Worm (Caenorhabditis elegans) whole organism, early embryonic: ENCODE measurements around the gene F15H10.7.

Source experiments
- B0310.2 ChIP-seq: sonication (generic microtip); optimal IDR thresholded peaks from 2 replicates; lab custom pipeline; 2016; ENCODE audit warnings: mild to moderate bottlenecking, missing genetic modification characterization, missing compliant biosample characterization
- F13C5.2 ChIP-seq: sonication (generic microtip); optimal IDR thresholded peaks from 2 replicates; lab custom pipeline; 2017; ENCODE audit warnings: mild to moderate bottlenecking, missing genetic modification characterization, inconsistent platforms, missing compliant biosample characterization
- ama-1 ChIP-seq: fragments of 150-350 bp; optimal IDR thresholded peaks from 2 replicates; lab custom pipeline; 2014
- flt-1 ChIP-seq: fragments of 200-800 bp; sonication (Bioruptor generic); IDR thresholded peaks from 2 replicates; pipeline ENCODE4 v1.3.6; 2022; ENCODE audit warnings: missing genetic modification characterization, missing compliant biosample characterization
- pes-1 ChIP-seq: fragments of 200-800 bp; sonication (Bioruptor generic); IDR thresholded peaks from 2 replicates; pipeline ENCODE4 v1.3.6; 2022; ENCODE audit warnings: missing genetic modification reagents, missing genetic modification characterization, missing compliant biosample characterization
- scrt-1 ChIP-seq: fragments of 200-800 bp; sonication (Bioruptor generic); IDR thresholded peaks from 2 replicates; pipeline ENCODE4 v1.3.6; 2022; ENCODE audit warnings: missing genetic modification characterization, missing compliant biosample characterization
- sea-1 ChIP-seq: fragments of 200-800 bp; sonication (Bioruptor generic); conservative IDR thresholded peaks from 2 replicates; pipeline ENCODE4 v1.3.6; 2022; ENCODE audit warnings: missing genetic modification characterization, missing compliant biosample characterization
- tra-4 ChIP-seq: sonication (generic microtip); optimal IDR thresholded peaks from 2 replicates; lab custom pipeline; 2017; ENCODE audit warnings: missing genetic modification characterization, missing compliant biosample characterization

ce11 chrV:10426253-10426652 is 20.0 kb upstream of the F15H10.7 start, which contains the start of gene apc-10:
- TF ChIP-seq ama-1 (lab: Kevin White, UChicago) (no peak), flt-1 (GFP tag; lab: Robert Waterston, UW) (no peak), tra-4 (tag; lab: Kevin White, UChicago) (no peak), scrt-1 (GFP tag; lab: Robert Waterston, UW) (no peak), pes-1 (GFP tag; lab: Robert Waterston, UW) (no peak), F13C5.2 (tag; lab: Kevin White, UChicago) (no peak), sea-1 (GFP tag; lab: Robert Waterston, UW) (no peak), B0310.2 (no peak)
